Worm (Caenorhabditis elegans) whole organism, early embryonic: ENCODE results near the gene C06B3.1.

Experiments used
- F13C5.2 ChIP-seq: sonication (generic microtip); optimal IDR thresholded peaks from 2 replicates; lab custom pipeline; 2017; ENCODE audit warnings: mild to moderate bottlenecking, missing genetic modification characterization, inconsistent platforms, missing compliant biosample characterization
- ama-1 ChIP-seq: fragments of 150-350 bp; optimal IDR thresholded peaks from 2 replicates; lab custom pipeline; 2014
- ceh-13 ChIP-seq: fragments of 200-800 bp; sonication (Bioruptor generic); optimal IDR thresholded peaks from 2 replicates; lab custom pipeline; 2018; ENCODE audit warnings: mild to moderate bottlenecking, missing genetic modification characterization, missing compliant biosample characterization
- flt-1 ChIP-seq: fragments of 200-800 bp; sonication (Bioruptor generic); IDR thresholded peaks from 2 replicates; pipeline ENCODE4 v1.3.6; 2022; ENCODE audit warnings: missing genetic modification characterization, missing compliant biosample characterization
- hmbx-1 ChIP-seq: sonication (generic microtip); optimal IDR thresholded peaks from 2 replicates; lab custom pipeline; 2016; ENCODE audit warnings: mild to moderate bottlenecking, missing genetic modification characterization, missing compliant biosample characterization
- hmg-4 ChIP-seq: fragments of 200-800 bp; sonication (Bioruptor generic); optimal IDR thresholded peaks from 2 replicates; lab custom pipeline; 2018; ENCODE audit warnings: mild to moderate bottlenecking, missing genetic modification characterization, missing compliant biosample characterization
- hnd-1 ChIP-seq: sonication (generic microtip); optimal IDR thresholded peaks from 2 replicates; lab custom pipeline; 2016; ENCODE audit warnings: missing genetic modification characterization, missing compliant biosample characterization
- scrt-1 ChIP-seq: fragments of 200-800 bp; sonication (Bioruptor generic); IDR thresholded peaks from 2 replicates; pipeline ENCODE4 v1.3.6; 2022; ENCODE audit warnings: missing genetic modification characterization, missing compliant biosample characterization
- tbx-37 ChIP-seq: fragments of 200-800 bp; sonication (Bioruptor generic); conservative IDR thresholded peaks from 2 replicates; pipeline ENCODE4 v1.3.6; 2022; ENCODE audit warnings: missing genetic modification reagents, missing genetic modification characterization, missing compliant biosample characterization
- tra-4 ChIP-seq: sonication (generic microtip); optimal IDR thresholded peaks from 2 replicates; lab custom pipeline; 2017; ENCODE audit warnings: missing genetic modification characterization, missing compliant biosample characterization

ce11 chrV:13889516-13889915 lies 13.1 kb upstream of the C06B3.1 start, which contains the start of gene spp-12:
- TF ChIP-seq ama-1 (lab: Kevin White, UChicago) (no peak), tbx-37 (no peak), flt-1 (GFP tag; lab: Robert Waterston, UW) (no peak), scrt-1 (no peak), hnd-1 (tag; lab: Kevin White, UChicago) (no peak), hmg-4 (GFP tag; lab: Kevin White, UChicago) (no peak), tra-4 (tag; lab: Kevin White, UChicago) (no peak), F13C5.2 (tag; lab: Kevin White, UChicago) (no peak), ceh-13 (GFP tag; lab: Kevin White, UChicago) (no peak), hmbx-1 (tag; lab: Kevin White, UChicago) (no peak)
